Worm (Caenorhabditis elegans): Measurements from ENCODE around the gene nkat-3.

- TF ChIP-seq flt-1 (GFP tag; IDR thresholded peaks at IDR 0.05) (no peak), tab-1 (GFP tag; IDR thresholded peaks at IDR 0.05) (no peak)
Observed at ce11 chrX:15491110-15491509, 49.6 kb downstream of the nkat-3 start.

Measured in whole organism, midembryonic.